Worm (Caenorhabditis elegans) whole organism, L4 larva: ENCODE results near the gene ram-5.

Experiments
- F10B5.3 ChIP-seq: sonication (generic microtip); optimal IDR thresholded peaks from 2 replicates; lab custom pipeline; 2016; ENCODE audit warnings: mild to moderate bottlenecking, missing genetic modification characterization, missing compliant biosample characterization
- Y48G9A.11 ChIP-seq: fragments of 200-800 bp; sonication (Bioruptor generic); IDR thresholded peaks from 2 replicates; pipeline ENCODE4 v1.3.6; 2022; ENCODE audit warnings: missing genetic modification reagents, missing genetic modification characterization, missing compliant biosample characterization
- ZK546.5 ChIP-seq, 2 experiments: sonication (generic microtip); optimal IDR thresholded peaks; 2 replicates each; lab custom pipeline; 2017; ENCODE audit warnings: missing biosample characterization in 2 of 2, missing genetic modification characterization in 2 of 2
- ceh-82 ChIP-seq: sonication (generic microtip); optimal IDR thresholded peaks from 2 replicates; lab custom pipeline; 2017; ENCODE audit warnings: missing biosample characterization, missing genetic modification characterization
- fkh-10 ChIP-seq: fragments of 150-350 bp; optimal IDR thresholded peaks from 2 replicates; lab custom pipeline; 2014; ENCODE audit warnings: missing biosample characterization, missing genetic modification reagents, missing genetic modification characterization
- fos-1 ChIP-seq: fragments of 150-350 bp; optimal IDR thresholded peaks from 2 replicates; lab custom pipeline; 2014; ENCODE audit warnings: missing biosample characterization, missing genetic modification characterization
- lin-13 ChIP-seq: fragments of 150-350 bp; optimal IDR thresholded peaks from 2 replicates; lab custom pipeline; 2014; ENCODE audit warnings: missing biosample characterization, missing genetic modification reagents, missing genetic modification characterization
- mxl-2 ChIP-seq: fragments of 200-800 bp; sonication (Bioruptor generic); conservative IDR thresholded peaks from 2 replicates; pipeline ENCODE4 v1.3.6; 2022; ENCODE audit warnings: missing genetic modification reagents, missing genetic modification characterization, missing compliant biosample characterization
- nhr-11 ChIP-seq: fragments of 150-350 bp; optimal IDR thresholded peaks from 2 replicates; lab custom pipeline; 2014; ENCODE audit warnings: missing biosample characterization, missing genetic modification characterization
- nhr-77 ChIP-seq: fragments of 150-350 bp; optimal IDR thresholded peaks from 2 replicates; lab custom pipeline; 2014; ENCODE audit warnings: missing biosample characterization, missing genetic modification characterization
- spr-1 ChIP-seq: sonication (generic microtip); optimal IDR thresholded peaks from 2 replicates; lab custom pipeline; 2016; ENCODE audit warnings: mild to moderate bottlenecking, missing genetic modification characterization, missing compliant biosample characterization
- unc-130 ChIP-seq: sonication (generic microtip); optimal IDR thresholded peaks from 2 replicates; lab custom pipeline; 2016; ENCODE audit warnings: missing genetic modification reagents, missing genetic modification characterization, missing compliant biosample characterization
- zag-1 ChIP-seq: fragments of 150-350 bp; optimal IDR thresholded peaks from 2 replicates; lab custom pipeline; 2014; ENCODE audit warnings: missing biosample characterization, missing genetic modification characterization
- ztf-11 ChIP-seq: fragments of 150-350 bp; optimal IDR thresholded peaks from 2 replicates; lab custom pipeline; 2014; ENCODE audit warnings: missing biosample characterization, missing genetic modification characterization

DNA sequence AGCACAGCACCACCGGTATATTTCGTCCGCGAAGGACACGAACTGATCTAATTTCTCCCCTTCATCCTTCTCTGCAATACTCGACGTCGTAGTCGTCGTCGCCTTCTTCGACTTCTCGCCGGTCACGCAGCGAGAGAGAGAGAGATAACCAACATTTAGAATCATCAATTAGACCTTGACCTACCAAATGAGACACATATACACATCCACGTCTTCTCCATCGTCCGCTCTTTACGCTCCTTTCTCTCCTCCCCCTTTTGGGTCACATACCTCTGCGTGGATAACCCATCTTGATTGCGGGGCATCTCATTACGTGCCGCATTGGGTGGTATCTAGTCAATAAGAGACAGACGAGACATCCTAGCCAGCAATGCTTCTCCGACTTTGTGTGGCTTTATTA, 31.5 kb downstream of the ram-5 start, which contains the start of gene sym-1:
- no peak for TF ChIP-seq ZK546.5 (tag; optimal IDR thresholded peaks at IDR 0.05; lab: Kevin White, UChicago)
- no peak for TF ChIP-seq Y48G9A.11 (GFP tag; lab: Robert Waterston, UW)
- no peak for TF ChIP-seq ceh-82 (tag; lab: Kevin White, UChicago)
- TF ChIP-seq ztf-11 (tag; lab: Kevin White, UChicago): no peak
- TF ChIP-seq unc-130: no peak
- no peak for TF ChIP-seq nhr-11 (tag; lab: Kevin White, UChicago)
- no peak for TF ChIP-seq nhr-77
- TF ChIP-seq fos-1: no peak
- TF ChIP-seq F10B5.3 (tag; lab: Kevin White, UChicago): no peak
- TF ChIP-seq lin-13 (GFP tag; lab: Kevin White, UChicago): no peak
- TF ChIP-seq fkh-10 (GFP tag; lab: Kevin White, UChicago): no peak
- TF ChIP-seq spr-1 (tag; lab: Kevin White, UChicago): no peak
- TF ChIP-seq mxl-2 (GFP tag; lab: Robert Waterston, UW): no peak
- no peak for TF ChIP-seq zag-1 (tag; lab: Kevin White, UChicago)
